Worm (Caenorhabditis elegans): ENCODE data around the gene str-249.

ce11 chrIV:7195734-7196133, 9.1 kb upstream of the str-249 start, which contains the start of gene best-16:
- TF ChIP-seq F13C5.2 (tag; optimal IDR thresholded peaks at IDR 0.05) (no peak), ama-1 (optimal IDR thresholded peaks at IDR 0.05) (no peak), aly-1 (tag; optimal IDR thresholded peaks at IDR 0.05) (no peak), tra-4 (tag; optimal IDR thresholded peaks at IDR 0.05) (no peak), flt-1 (GFP tag; IDR thresholded peaks at IDR 0.05) (no peak), hnd-1 (tag; optimal IDR thresholded peaks at IDR 0.05) (no peak)
